Fruit fly (Drosophila melanogaster) whole organism, embryonic: ENCODE results near the gene trbl.
A peak's percentile ranks its signal among the peaks of the same experiment; 100 is the strongest.

Source experiments
- BEAF-32 ChIP-seq: fragments of 200-800 bp; sonication (Bioruptor generic); optimal IDR thresholded peaks from 3 replicates; lab custom pipeline; 2017; ENCODE audit warnings: missing biosample characterization, missing genetic modification characterization, mild to moderate bottlenecking, moderate library complexity, missing genetic modification reagents
- Blimp-1 ChIP-seq: fragments of 200-800 bp; sonication (Bioruptor generic); optimal IDR thresholded peaks from 3 replicates; lab custom pipeline; 2018; ENCODE audit warnings: missing biosample characterization, missing genetic modification characterization, mild to moderate bottlenecking, moderate library complexity, missing genetic modification reagents
- Bteb2 ChIP-seq: fragments of 200-800 bp; sonication (Bioruptor generic); optimal IDR thresholded peaks from 2 replicates; lab custom pipeline; 2016; ENCODE audit warnings: missing biosample characterization, missing genetic modification characterization
- CG12299 ChIP-seq: fragments of 200-800 bp; sonication (Bioruptor generic); optimal IDR thresholded peaks from 2 replicates; lab custom pipeline; 2018; ENCODE audit warnings: missing biosample characterization, mild to moderate bottlenecking, missing genetic modification characterization
- CG14050 ChIP-seq: fragments of 200-800 bp; sonication (Bioruptor generic); IDR thresholded peaks from 3 replicates; pipeline ENCODE4 v1.3.6; 2022; ENCODE audit warnings: missing biosample characterization, missing genetic modification characterization
- CG14965 ChIP-seq: fragments of 200-800 bp; sonication (Bioruptor generic); optimal IDR thresholded peaks from 2 replicates; lab custom pipeline; 2016; ENCODE audit warnings: missing biosample characterization, missing genetic modification characterization, borderline replicate concordance
- CG15269 ChIP-seq: fragments of 200-800 bp; sonication (Bioruptor generic); optimal IDR thresholded peaks from 2 replicates; lab custom pipeline; 2018; ENCODE audit warnings: missing biosample characterization, mild to moderate bottlenecking, missing genetic modification characterization, moderate library complexity
- CG18011 ChIP-seq: fragments of 200-800 bp; sonication (Bioruptor generic); optimal IDR thresholded peaks from 2 replicates; lab custom pipeline; 2017; ENCODE audit warnings: missing biosample characterization, missing genetic modification characterization, mild to moderate bottlenecking, moderate library complexity, missing genotype
- CG2678 ChIP-seq: fragments of 200-800 bp; sonication (Bioruptor generic); optimal IDR thresholded peaks from 3 replicates; lab custom pipeline; 2019; ENCODE audit warnings: missing biosample characterization, mild to moderate bottlenecking, missing genetic modification characterization, moderate library complexity
- CG2889 ChIP-seq: fragments of 200-800 bp; sonication (Bioruptor generic); IDR thresholded peaks from 3 replicates; pipeline ENCODE4 v1.3.6; 2022; ENCODE audit warnings: missing biosample characterization, missing genetic modification characterization
- CG42726 ChIP-seq: fragments of 200-800 bp; sonication (Bioruptor generic); IDR thresholded peaks from 2 replicates; pipeline ENCODE4 v1.3.6; 2022; ENCODE audit warnings: missing biosample characterization, missing genetic modification characterization; ENCODE audit not compliant: partially characterized antibody
- CG43689 ChIP-seq: fragments of 200-800 bp; sonication (Bioruptor generic); IDR thresholded peaks from 2 replicates; pipeline ENCODE4 v1.3.6; 2022; ENCODE audit warnings: missing biosample characterization, missing genetic modification characterization
- CG4730 ChIP-seq: fragments of 200-800 bp; sonication (Bioruptor generic); IDR thresholded peaks from 2 replicates; pipeline ENCODE4 v1.3.6; 2022; ENCODE audit warnings: missing biosample characterization, missing genetic modification characterization
- CG4820 ChIP-seq: fragments of 200-800 bp; sonication (Bioruptor generic); optimal IDR thresholded peaks from 3 replicates; lab custom pipeline; 2016; ENCODE audit warnings: missing biosample characterization, missing genetic modification characterization
- CG8281 ChIP-seq: fragments of 200-800 bp; sonication (Bioruptor generic); optimal IDR thresholded peaks from 2 replicates; lab custom pipeline; 2018; ENCODE audit warnings: missing biosample characterization, mild to moderate bottlenecking, missing genetic modification characterization, moderate library complexity
- CG8478 ChIP-seq: fragments of >200 bp; optimal IDR thresholded peaks from 2 replicates; lab custom pipeline; 2018
- CG8944 ChIP-seq: fragments of 200-800 bp; sonication (Bioruptor generic); optimal IDR thresholded peaks from 3 replicates; lab custom pipeline; 2016; ENCODE audit warnings: missing biosample characterization, missing genetic modification characterization
- D19A ChIP-seq: fragments of 200-800 bp; optimal IDR thresholded peaks from 3 replicates; lab custom pipeline; 2019; ENCODE audit warnings: missing biosample characterization, mild to moderate bottlenecking, missing genetic modification characterization, moderate library complexity
- Gsc ChIP-seq: fragments of 200-800 bp; sonication (Bioruptor generic); IDR thresholded peaks from 2 replicates; pipeline ENCODE4 v1.3.6; 2022; ENCODE audit warnings: missing biosample characterization, missing genetic modification characterization
- Lhr ChIP-seq: fragments of 200-800 bp; sonication (Bioruptor generic); optimal IDR thresholded peaks from 3 replicates; lab custom pipeline; 2017; ENCODE audit warnings: mild to moderate bottlenecking, missing biosample characterization, missing genetic modification reagents, missing genetic modification characterization
- Max ChIP-seq: fragments of 200-800 bp; sonication (Bioruptor generic); optimal IDR thresholded peaks from 2 replicates; lab custom pipeline; 2016; ENCODE audit warnings: missing biosample characterization, mild to moderate bottlenecking, missing genetic modification characterization
- Med ChIP-seq: fragments of 200-800 bp; sonication (Bioruptor generic); peaks from one replicate; lab custom pipeline; 2016; ENCODE audit warnings: missing biosample characterization, missing genetic modification characterization, mild to moderate bottlenecking, inconsistent platforms, moderate library complexity
- Myb ChIP-seq: fragments of 200-800 bp; sonication (Bioruptor generic); optimal IDR thresholded peaks from 2 replicates; lab custom pipeline; 2016; ENCODE audit warnings: missing biosample characterization, missing genetic modification characterization
- NC2β ChIP-seq: fragments of 200-800 bp; sonication (Bioruptor generic); optimal IDR thresholded peaks from 2 replicates; lab custom pipeline; 2016; ENCODE audit warnings: missing biosample characterization, missing genetic modification characterization
- Nf-YB ChIP-seq: fragments of 200-800 bp; sonication (Bioruptor generic); optimal IDR thresholded peaks from 3 replicates; lab custom pipeline; 2019; ENCODE audit warnings: missing biosample characterization, mild to moderate bottlenecking, missing genetic modification characterization, moderate library complexity
- PHDP ChIP-seq: fragments of 200-800 bp; sonication (Bioruptor generic); optimal IDR thresholded peaks from 3 replicates; lab custom pipeline; 2018; ENCODE audit warnings: missing biosample characterization, mild to moderate bottlenecking, missing genetic modification characterization, moderate library complexity
- Pdp1 ChIP-seq, 2 experiments: fragments of 200-800 bp; sonication (Bioruptor generic); optimal IDR thresholded peaks; 3 replicates each; lab custom pipeline; 2016; ENCODE audit warnings: missing biosample characterization in 2 of 2, missing genetic modification characterization in 2 of 2, mild to moderate bottlenecking in 1 of 2, moderate library complexity in 1 of 2
- Ptx1 ChIP-seq: fragments of 200-800 bp; sonication (Bioruptor generic); IDR thresholded peaks from 2 replicates; pipeline ENCODE4 v1.3.6; 2022; ENCODE audit warnings: missing biosample characterization, missing genetic modification characterization
- TFAM ChIP-seq: fragments of 200-800 bp; sonication (Bioruptor generic); optimal IDR thresholded peaks from 2 replicates; lab custom pipeline; 2017; ENCODE audit warnings: missing biosample characterization, missing genetic modification characterization, inconsistent platforms
- Trl ChIP-seq, 3 experiments: fragments of >200 bp in 2 of 3; fragments of 200-800 bp in 1 of 3; sonication (Bioruptor generic) in 1 of 3; optimal IDR thresholded peaks; 2 replicates in 1 of 3; 3 replicates in 2 of 3; lab custom pipeline; 2016 to 2017; ENCODE audit warnings: missing biosample characterization in 1 of 3, missing genetic modification characterization in 1 of 3
- amos ChIP-seq: fragments of 200-800 bp; sonication (Bioruptor generic); IDR thresholded peaks from 2 replicates; pipeline ENCODE4 v1.3.6; 2022; ENCODE audit warnings: missing biosample characterization, missing genetic modification characterization; ENCODE audit not compliant: partially characterized antibody
- az2 ChIP-seq: fragments of 200-800 bp; sonication (Bioruptor generic); optimal IDR thresholded peaks from 3 replicates; lab custom pipeline; 2016; ENCODE audit warnings: missing biosample characterization, missing genetic modification characterization
- bbx ChIP-seq: fragments of 200-800 bp; sonication (Bioruptor generic); IDR thresholded peaks from 2 replicates; pipeline ENCODE4 v1.3.6; 2022; ENCODE audit warnings: missing biosample characterization, missing genetic modification characterization; ENCODE audit not compliant: partially characterized antibody
- bigmax ChIP-seq: fragments of 200-800 bp; sonication (Bioruptor generic); optimal IDR thresholded peaks from 2 replicates; lab custom pipeline; 2018; ENCODE audit warnings: missing biosample characterization, mild to moderate bottlenecking, missing genetic modification characterization
- br ChIP-seq: fragments of >200 bp; optimal IDR thresholded peaks from 2 replicates; lab custom pipeline; 2017
- chm ChIP-seq: fragments of 200-800 bp; sonication (Bioruptor generic); IDR thresholded peaks from 2 replicates; pipeline ENCODE4 v1.3.6; 2022; ENCODE audit warnings: missing biosample characterization, missing genetic modification characterization
- danr ChIP-seq: fragments of 200-800 bp; sonication (Bioruptor generic); IDR thresholded peaks from 2 replicates; pipeline ENCODE4 v1.3.6; 2022; ENCODE audit warnings: missing biosample characterization, missing genetic modification characterization
- dimm ChIP-seq: fragments of 200-800 bp; sonication (Bioruptor generic); IDR thresholded peaks from 2 replicates; pipeline ENCODE4 v1.3.6; 2022; ENCODE audit warnings: missing biosample characterization, missing genetic modification characterization
- gce ChIP-seq: fragments of 200-800 bp; sonication (Bioruptor generic); IDR thresholded peaks from 3 replicates; pipeline ENCODE4 v1.3.6; 2022; ENCODE audit warnings: missing biosample characterization, missing genetic modification characterization
- kah ChIP-seq: fragments of 200-800 bp; sonication (Bioruptor generic); optimal IDR thresholded peaks from 2 replicates; lab custom pipeline; 2018; ENCODE audit warnings: missing biosample characterization, mild to moderate bottlenecking, missing genetic modification characterization
- nerfin-2 ChIP-seq: fragments of 200-800 bp; sonication (Bioruptor generic); IDR thresholded peaks from 2 replicates; pipeline ENCODE4 v1.3.6; 2022; ENCODE audit warnings: missing biosample characterization, missing genetic modification characterization; ENCODE audit not compliant: partially characterized antibody
- pfk ChIP-seq: fragments of 200-800 bp; sonication (Bioruptor generic); optimal IDR thresholded peaks from 2 replicates; lab custom pipeline; 2018; ENCODE audit warnings: missing biosample characterization, mild to moderate bottlenecking, missing genetic modification characterization, moderate library complexity
- pita ChIP-seq: fragments of 200-800 bp; sonication (Bioruptor generic); optimal IDR thresholded peaks from 2 replicates; lab custom pipeline; 2017; ENCODE audit warnings: missing biosample characterization, mild to moderate bottlenecking, missing genetic modification characterization
- sd ChIP-seq: fragments of 200-800 bp; sonication (Bioruptor generic); optimal IDR thresholded peaks from 3 replicates; lab custom pipeline; 2018; ENCODE audit warnings: missing biosample characterization, mild to moderate bottlenecking, missing genetic modification characterization, moderate library complexity
- slbo ChIP-seq: fragments of 200-800 bp; sonication (Bioruptor generic); IDR thresholded peaks from 2 replicates; pipeline ENCODE4 v1.3.6; 2022; ENCODE audit warnings: missing biosample characterization, missing genetic modification characterization
- sob ChIP-seq: fragments of 200-800 bp; sonication (Bioruptor generic); IDR thresholded peaks from 2 replicates; pipeline ENCODE4 v1.3.6; 2022; ENCODE audit warnings: missing biosample characterization, missing genetic modification characterization
- vnd ChIP-seq: fragments of 200-800 bp; sonication (Bioruptor generic); IDR thresholded peaks from 3 replicates; pipeline ENCODE4 v1.3.6; 2022; ENCODE audit warnings: missing biosample characterization, missing genetic modification characterization; ENCODE audit not compliant: partially characterized antibody
- zfh1 ChIP-seq: fragments of 200-800 bp; sonication (Bioruptor generic); IDR thresholded peaks from 3 replicates; pipeline ENCODE4 v1.3.6; 2022; ENCODE audit warnings: missing biosample characterization, missing genetic modification characterization
- zfh2 ChIP-seq: fragments of 200-800 bp; sonication (Bioruptor generic); optimal IDR thresholded peaks from 2 replicates; lab custom pipeline; 2016; ENCODE audit warnings: missing biosample characterization, missing genetic modification characterization

trbl gene

dm6 chr3L:20395257-20395909, 6.0 kb downstream of the trbl start (continued):
- TF ChIP-seq CG14965 (GFP tag; lab: Kevin White, UChicago) (no peak), Pdp1 (GFP tag; optimal IDR thresholded peaks at IDR 0.05; lab: Kevin White, UChicago) (peak; percentile 51 to 75), BEAF-32 (GFP tag; lab: Kevin White, UChicago) (no peak), CG4730 (no peak), zfh1 (GFP tag; lab: Robert Waterston, UW) (no peak), dimm (no peak), CG2678 (tag; lab: Kevin White, UChicago) (peak; percentile 72), CG12299 (tag; lab: Kevin White, UChicago) (no peak), CG8944 (GFP tag; lab: Kevin White, UChicago) (peak; percentile 8), Gsc (no peak), az2 (GFP tag; lab: Kevin White, UChicago) (no peak), pfk (GFP tag; lab: Kevin White, UChicago) (peak; percentile 58), amos (GFP tag; lab: Robert Waterston, UW) (0 out of 2 replicates have a peak, but pooled peaks have one; percentile 15), Blimp-1 (GFP tag; lab: Kevin White, UChicago) (no peak), Med (peak; percentile 87), pita (GFP tag; lab: Kevin White, UChicago) (no peak), D19A (tag; lab: Kevin White, UChicago) (peak; percentile 63), Trl (optimal IDR thresholded peaks at IDR 0.05; lab: Kevin White, UChicago) (peak in 1 of 2 experiments; percentile 5), Trl (GFP tag; optimal IDR thresholded peaks at IDR 0.05; lab: Kevin White, UChicago) (no peak), gce (GFP tag; lab: Robert Waterston, UW) (no peak; the same call in 2 of the 3 replicates), Bteb2 (GFP tag; lab: Kevin White, UChicago) (peak; percentile 61), Ptx1 (peak; percentile 49), bbx (GFP tag; lab: Robert Waterston, UW) (0 out of 2 replicates have a peak, but pooled peaks have one; percentile 21), nerfin-2 (GFP tag; lab: Robert Waterston, UW) (no peak), sd (peak; percentile 70), CG18011 (no peak), br (lab: Kevin White, UChicago) (no peak), bigmax (GFP tag; lab: Kevin White, UChicago) (no peak), TFAM (GFP tag; lab: Kevin White, UChicago) (no peak), sob (GFP tag; lab: Robert Waterston, UW) (peak; percentile 47), slbo (GFP tag; lab: Robert Waterston, UW) (peak; percentile 69), CG4820 (GFP tag; lab: Kevin White, UChicago) (peak; percentile 59), vnd (GFP tag; lab: Robert Waterston, UW) (peak; percentile 28; the same call in 1 of the 3 replicates), CG15269 (tag; lab: Kevin White, UChicago) (peak; percentile 55), CG8478 (no peak), danr (GFP tag; lab: Robert Waterston, UW) (no peak), CG14050 (no peak), CG43689 (GFP tag; lab: Robert Waterston, UW) (no peak), CG42726 (GFP tag; lab: Robert Waterston, UW) (no peak), PHDP (tag; lab: Kevin White, UChicago) (peak; percentile 27), CG8281 (tag; lab: Kevin White, UChicago) (peak; percentile 12), kah (GFP tag; lab: Kevin White, UChicago) (no peak), Max (GFP tag; lab: Kevin White, UChicago) (peak; percentile 47), CG2889 (GFP tag; lab: Robert Waterston, UW) (no peak), Lhr (GFP tag; lab: Kevin White, UChicago) (no peak), NC2β (GFP tag; lab: Kevin White, UChicago) (no peak), Nf-YB (no peak), chm (GFP tag; lab: Robert Waterston, UW) (peak; percentile 29; the same call in 1 of the 2 replicates), Myb (GFP tag; lab: Kevin White, UChicago) (no peak), zfh2 (GFP tag; lab: Kevin White, UChicago) (peak; percentile 69)
